Fruit fly (Drosophila melanogaster): ENCODE data around the gene dco.

dco gene

DNA sequence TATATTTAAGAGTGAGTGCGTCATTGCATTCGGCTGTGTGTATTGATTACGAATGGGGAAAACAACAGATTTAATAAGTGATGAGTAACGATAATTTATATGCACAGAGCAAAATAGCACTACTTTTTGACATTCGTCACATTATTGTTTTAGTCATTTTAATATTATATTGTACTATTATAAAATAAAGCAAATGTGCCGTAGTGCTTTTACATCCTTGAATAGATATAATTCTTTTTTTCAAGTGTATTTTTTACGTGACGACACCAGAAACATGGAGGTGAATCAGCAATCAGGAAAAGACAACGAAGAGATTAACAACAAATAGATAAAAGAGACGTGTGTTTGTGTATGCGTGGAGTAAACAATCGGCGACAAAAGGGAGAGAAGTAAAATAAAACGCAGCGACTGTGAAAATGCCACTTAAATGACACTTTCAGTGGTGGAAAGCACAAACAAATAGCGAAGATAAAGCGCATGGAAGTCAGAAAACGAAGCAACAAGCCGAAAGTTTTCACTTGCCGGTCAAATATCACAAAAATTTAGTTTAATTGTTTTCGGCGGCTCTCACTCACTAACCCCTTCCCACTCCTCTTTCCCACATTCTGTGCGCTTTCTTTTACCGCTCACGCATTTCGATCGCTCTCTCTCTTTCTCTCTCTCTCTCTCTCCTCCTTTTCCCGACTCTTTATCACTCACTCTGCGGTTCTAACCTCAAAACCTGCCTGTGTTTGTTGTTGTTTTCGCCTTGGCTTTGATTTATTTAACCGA, 1.8 kb downstream of the dco start:
- no peak for TF ChIP-seq pan (optimal IDR thresholded peaks at IDR 0.05)
- peak; percentile 25 for TF ChIP-seq Dll (optimal IDR thresholded peaks at IDR 0.05)

DNA sequence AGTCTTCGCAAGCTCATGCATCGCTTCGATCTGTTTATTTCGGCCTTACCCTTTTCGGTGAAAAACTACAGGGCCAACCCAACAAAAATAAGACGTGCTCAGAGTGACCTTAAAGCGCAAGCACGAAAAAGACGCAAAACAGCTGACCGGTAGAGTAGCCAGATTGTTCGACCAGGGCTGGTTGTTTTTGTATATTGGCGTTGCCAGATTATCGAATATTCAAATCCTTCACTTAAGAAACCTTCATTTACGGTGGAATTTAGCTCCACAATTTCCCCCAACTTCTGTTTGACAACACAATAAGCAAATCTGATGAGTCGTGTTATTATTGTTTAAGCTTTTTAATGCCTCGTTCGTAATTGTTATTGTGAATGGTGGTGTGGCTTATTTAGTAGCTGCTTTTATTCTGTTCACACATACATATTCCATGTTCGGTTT, 7.2 kb downstream of the dco start, which contains the start of gene Chchd3:
Gene Chchd3 (minus strand): TSS at position 132 of the 438 bp plus-strand sequence.
- TF ChIP-seq CG8478 (optimal IDR thresholded peaks at IDR 0.05) = no peak
- TF ChIP-seq usp (GFP tag; optimal IDR thresholded peaks at IDR 0.05) = no peak
- no peak for TF ChIP-seq psq (optimal IDR thresholded peaks at IDR 0.05)
- TF ChIP-seq EcR (GFP tag; optimal IDR thresholded peaks at IDR 0.05) = no peak
- no peak for TF ChIP-seq Dll (optimal IDR thresholded peaks at IDR 0.05)
- no peak for TF ChIP-seq pan (optimal IDR thresholded peaks at IDR 0.05)

DNA sequence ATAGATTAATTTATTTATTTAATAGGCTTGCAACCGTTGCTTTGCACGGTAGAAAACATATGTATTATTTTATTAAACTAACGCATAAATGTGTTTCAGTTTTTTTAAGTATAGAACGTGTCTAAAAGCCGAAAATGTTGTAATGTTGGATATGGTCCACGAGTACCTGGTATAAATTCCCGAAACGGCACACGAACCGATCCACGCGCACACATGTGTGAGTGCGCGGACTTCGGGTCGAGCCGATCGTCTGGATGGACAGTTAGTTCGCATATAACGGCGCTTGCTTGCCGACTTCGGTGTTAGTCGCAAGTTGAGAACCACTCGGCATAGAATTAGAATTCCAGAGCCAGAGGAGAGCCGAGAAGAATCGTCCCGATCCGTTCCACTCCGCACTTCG, 12.4 kb downstream of the dco start, which contains the start of gene Alp4:
Gene Alp4 (plus strand): TSS at position 301 of the 400 bp plus-strand sequence.
- TF ChIP-seq usp (GFP tag; optimal IDR thresholded peaks at IDR 0.05) = no peak
- no peak for TF ChIP-seq CG8478 (optimal IDR thresholded peaks at IDR 0.05)
- TF ChIP-seq EcR (GFP tag; optimal IDR thresholded peaks at IDR 0.05) = no peak
- TF ChIP-seq pan (optimal IDR thresholded peaks at IDR 0.05) = no peak
- TF ChIP-seq Dll (optimal IDR thresholded peaks at IDR 0.05) = no peak
- TF ChIP-seq psq (optimal IDR thresholded peaks at IDR 0.05) = no peak

DNA sequence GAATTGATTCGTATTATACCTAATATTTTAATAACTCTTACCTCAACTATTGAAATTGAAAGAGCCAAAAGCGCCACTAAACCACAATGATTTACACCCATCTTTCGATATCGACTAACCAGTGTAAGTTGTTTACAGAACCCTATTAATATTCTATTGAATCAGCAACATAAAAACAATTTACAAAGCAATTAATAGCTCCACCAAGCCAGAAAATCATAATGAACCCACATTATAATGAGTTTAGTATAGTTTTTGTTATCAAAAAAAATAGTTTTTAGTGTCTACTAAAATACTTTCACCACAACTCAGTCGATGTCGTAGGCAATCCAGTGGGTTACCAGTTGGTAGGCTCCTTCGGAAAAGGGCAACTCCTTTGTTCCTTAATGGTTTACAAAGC, 16.0 kb downstream of the dco start, which contains the start of gene CG33920:
Gene CG33920 (minus strand): TSS at position 101 of the 400 bp plus-strand sequence.
- TF ChIP-seq psq (optimal IDR thresholded peaks at IDR 0.05) (no peak), EcR (GFP tag; optimal IDR thresholded peaks at IDR 0.05) (no peak), CG8478 (optimal IDR thresholded peaks at IDR 0.05) (no peak), usp (GFP tag; optimal IDR thresholded peaks at IDR 0.05) (no peak), pan (optimal IDR thresholded peaks at IDR 0.05) (no peak), Dll (optimal IDR thresholded peaks at IDR 0.05) (no peak)

DNA sequence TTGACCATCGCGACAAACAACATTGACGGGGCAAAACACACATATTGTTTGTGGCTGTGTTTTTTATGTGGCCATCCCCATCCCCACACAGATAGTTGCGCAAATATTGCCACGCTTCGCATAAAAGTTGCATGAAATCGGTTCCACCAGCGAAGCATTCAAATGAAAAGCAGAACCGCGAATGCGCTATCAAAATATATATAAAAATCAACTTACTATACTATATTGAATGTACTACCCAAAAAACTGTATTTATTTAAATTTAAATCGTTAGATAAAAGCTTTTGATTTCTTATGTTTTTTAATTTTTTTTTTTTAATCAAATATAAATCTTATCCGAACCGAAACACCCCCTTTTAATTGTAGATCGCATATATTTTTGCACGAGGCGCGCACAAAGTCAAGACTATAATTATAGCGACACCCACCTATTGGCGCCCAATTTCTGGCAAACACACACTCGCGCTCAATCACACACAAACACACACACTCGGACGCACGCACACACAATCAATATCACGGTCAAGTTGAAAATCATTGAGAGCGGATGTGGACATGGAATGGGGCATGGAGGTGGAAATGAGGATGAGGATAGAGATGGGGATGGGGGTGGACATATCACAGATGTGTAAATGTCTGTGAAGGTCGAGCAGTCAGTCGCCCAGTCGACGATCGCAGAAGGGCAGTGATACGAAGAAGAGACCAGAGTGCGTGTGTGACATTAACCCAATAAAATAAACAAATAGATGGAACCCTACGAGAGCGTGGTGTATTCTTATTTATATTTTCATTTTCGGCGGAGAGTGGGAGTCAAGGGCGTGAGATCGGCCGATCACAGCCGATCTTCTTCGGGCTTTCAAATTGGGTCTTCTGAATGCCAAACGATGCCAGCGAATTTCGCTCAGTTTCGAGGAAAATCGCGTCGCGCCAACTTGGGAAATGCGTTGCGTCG, 22.3 kb downstream of the dco start, which contains the start of gene CanA1:
Gene CanA1 (plus strand): TSS at position 902 of the 952 bp plus-strand sequence.
- TF ChIP-seq pan (optimal IDR thresholded peaks at IDR 0.05) (no peak), usp (GFP tag; optimal IDR thresholded peaks at IDR 0.05) (no peak), EcR (GFP tag; optimal IDR thresholded peaks at IDR 0.05) (no peak), psq (optimal IDR thresholded peaks at IDR 0.05) (no peak), CG8478 (optimal IDR thresholded peaks at IDR 0.05) (no peak), Dll (optimal IDR thresholded peaks at IDR 0.05) (no peak)

DNA sequence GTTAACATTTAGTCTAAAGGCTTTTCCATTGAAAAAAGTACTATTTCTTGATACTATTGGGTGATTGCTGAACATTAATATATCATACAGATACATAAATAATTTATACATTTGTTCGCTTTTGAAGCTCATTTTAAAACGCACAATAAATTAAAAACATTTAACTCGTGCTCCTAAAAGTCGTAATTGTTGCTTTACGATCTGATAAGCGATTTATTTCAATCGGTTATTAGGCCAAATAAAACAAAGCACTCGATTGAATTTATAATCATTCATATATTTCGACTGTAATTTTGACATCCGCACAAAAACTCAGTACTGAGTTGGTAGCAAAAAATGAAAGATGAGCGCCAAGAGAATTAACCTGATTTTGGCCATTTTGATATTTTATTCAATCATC, 26.0 kb downstream of the dco start, which contains the start of gene CG33773:
Gene CG33773 (plus strand): TSS at position 301 of the 400 bp plus-strand sequence.
- no peak for TF ChIP-seq EcR (GFP tag; optimal IDR thresholded peaks at IDR 0.05)
- TF ChIP-seq Dll (optimal IDR thresholded peaks at IDR 0.05) = no peak
- no peak for TF ChIP-seq usp (GFP tag; optimal IDR thresholded peaks at IDR 0.05)
- no peak for TF ChIP-seq CG8478 (optimal IDR thresholded peaks at IDR 0.05)
- no peak for TF ChIP-seq psq (optimal IDR thresholded peaks at IDR 0.05)

DNA sequence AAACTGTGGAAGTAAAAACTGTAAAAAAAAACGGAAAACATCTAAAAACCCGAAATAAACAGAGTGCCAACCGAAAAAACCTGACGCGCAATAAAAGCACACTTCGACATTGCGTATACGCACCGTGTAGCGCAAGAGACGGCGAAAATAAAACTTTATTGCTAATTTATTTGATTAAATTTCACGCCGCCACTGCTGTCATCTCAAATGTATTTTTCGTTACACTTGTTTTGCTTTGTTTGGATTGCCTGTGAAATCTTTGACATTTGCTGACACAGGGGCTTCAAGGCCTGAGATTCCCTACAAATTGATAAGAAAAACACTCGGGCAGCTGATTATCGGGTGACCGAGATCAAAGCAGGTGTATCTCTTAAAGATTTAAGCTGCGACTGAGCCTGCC, 40.2 kb downstream of the dco start:
- no peak for TF ChIP-seq EcR (GFP tag; optimal IDR thresholded peaks at IDR 0.05)
- no peak for TF ChIP-seq CG8478 (optimal IDR thresholded peaks at IDR 0.05)
- no peak for TF ChIP-seq psq (optimal IDR thresholded peaks at IDR 0.05)
- TF ChIP-seq pan (optimal IDR thresholded peaks at IDR 0.05) = no peak
- TF ChIP-seq usp (GFP tag; optimal IDR thresholded peaks at IDR 0.05) = no peak
- TF ChIP-seq Dll (optimal IDR thresholded peaks at IDR 0.05) = no peak

DNA sequence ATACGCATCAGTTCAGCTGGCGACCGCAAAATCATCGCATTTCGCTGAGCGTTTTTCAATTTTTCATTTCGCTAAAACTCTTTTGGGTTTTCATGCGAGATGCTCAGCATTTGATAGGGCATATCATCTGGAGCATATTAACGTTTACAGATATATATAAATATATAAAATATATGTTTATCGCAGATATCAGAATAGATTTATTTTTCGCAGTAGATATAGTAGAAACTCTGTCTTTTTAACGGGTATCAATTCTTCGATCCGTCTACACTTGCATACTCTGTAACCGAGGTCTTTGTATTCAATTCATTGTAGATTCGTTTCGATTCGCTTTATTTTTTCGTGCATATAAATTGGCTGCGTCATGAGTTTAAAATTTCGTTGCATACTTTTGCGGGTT, 41.3 kb downstream of the dco start:
- TF ChIP-seq psq (optimal IDR thresholded peaks at IDR 0.05) = no peak
- TF ChIP-seq EcR (GFP tag; optimal IDR thresholded peaks at IDR 0.05) = no peak
- no peak for TF ChIP-seq pan (optimal IDR thresholded peaks at IDR 0.05)
- no peak for TF ChIP-seq Dll (optimal IDR thresholded peaks at IDR 0.05)
- TF ChIP-seq CG8478 (optimal IDR thresholded peaks at IDR 0.05) = no peak
- no peak for TF ChIP-seq usp (GFP tag; optimal IDR thresholded peaks at IDR 0.05)

DNA sequence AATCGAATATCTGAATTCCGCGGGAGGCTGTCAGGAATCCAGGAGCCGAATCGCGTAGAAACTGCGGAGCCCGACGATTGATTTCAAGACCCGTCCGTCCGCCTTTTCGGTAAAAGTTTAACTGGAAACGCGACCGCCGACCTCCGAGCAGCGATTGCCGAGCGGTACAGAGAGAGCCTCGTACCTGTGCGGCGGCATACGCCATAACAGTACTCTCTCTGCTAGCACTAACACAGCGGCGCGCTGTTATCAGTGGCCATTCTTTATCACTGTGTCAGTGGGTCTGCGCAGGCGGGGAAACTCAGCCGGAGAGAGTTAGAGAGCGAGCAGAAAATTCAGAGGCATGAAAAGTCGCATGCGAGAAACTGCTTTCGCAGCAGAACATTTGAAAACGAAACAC, 44.3 kb downstream of the dco start, which contains the start of gene 5-HT7:
Gene 5-HT7 (minus strand): TSS at position 161 of the 400 bp plus-strand sequence.
- TF ChIP-seq EcR (GFP tag; optimal IDR thresholded peaks at IDR 0.05) = no peak
- no peak for TF ChIP-seq CG8478 (optimal IDR thresholded peaks at IDR 0.05)
- no peak for TF ChIP-seq pan (optimal IDR thresholded peaks at IDR 0.05)
- no peak for TF ChIP-seq psq (optimal IDR thresholded peaks at IDR 0.05)

DNA sequence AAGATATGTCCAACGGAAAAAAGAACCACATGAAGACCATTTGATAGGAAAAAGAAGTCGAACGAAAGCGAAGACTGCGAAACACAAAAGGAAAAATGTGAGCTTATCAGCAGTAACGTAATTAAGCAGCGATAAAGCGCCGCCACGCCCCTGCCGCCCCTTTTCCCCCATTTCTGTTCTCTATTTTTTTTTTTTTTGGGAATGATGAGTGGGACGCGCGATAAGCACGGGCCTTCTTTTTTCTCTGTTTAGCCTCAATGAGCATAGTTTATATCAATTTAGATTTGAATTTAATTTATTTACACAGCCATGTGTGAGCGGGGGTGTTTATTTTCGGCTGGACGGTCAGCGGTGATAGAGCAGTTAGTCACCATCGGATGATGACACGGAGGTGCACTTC, 50.9 kb downstream of the dco start:
- TF ChIP-seq EcR (GFP tag; optimal IDR thresholded peaks at IDR 0.05) = no peak
- TF ChIP-seq CG8478 (optimal IDR thresholded peaks at IDR 0.05) = no peak
- TF ChIP-seq Dll (optimal IDR thresholded peaks at IDR 0.05) = no peak
- TF ChIP-seq pan (optimal IDR thresholded peaks at IDR 0.05) = no peak
- no peak for TF ChIP-seq psq (optimal IDR thresholded peaks at IDR 0.05)
- no peak for TF ChIP-seq usp (GFP tag; optimal IDR thresholded peaks at IDR 0.05)

DNA sequence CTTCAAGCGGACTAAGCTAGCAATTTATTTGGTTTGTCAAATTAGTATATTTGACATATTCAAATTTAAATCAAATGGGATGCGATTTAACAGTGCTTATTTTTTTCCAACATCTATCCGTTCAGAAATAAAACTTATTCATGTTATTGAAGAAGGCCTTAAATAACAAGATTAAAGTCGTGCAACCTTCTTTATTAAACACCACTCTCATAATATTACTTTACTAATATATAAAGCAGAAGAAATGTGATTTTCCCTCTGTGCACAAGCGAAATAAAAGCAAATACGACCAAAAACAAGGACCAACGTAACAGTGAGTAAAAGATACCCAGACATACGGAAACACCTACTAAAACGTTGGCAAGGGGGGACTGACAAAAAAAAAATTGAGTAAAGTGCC, 54.4 kb downstream of the dco start:
- TF ChIP-seq CG8478 (optimal IDR thresholded peaks at IDR 0.05) = no peak
